Fruit fly (Drosophila melanogaster) whole organism, prepupa: ENCODE results near the gene p.

Source experiments
- Blimp-1 ChIP-seq: fragments of 200-800 bp; sonication (Bioruptor generic); optimal IDR thresholded peaks from 3 replicates; lab custom pipeline; 2017; ENCODE audit warnings: missing biosample characterization, missing genetic modification characterization, mild to moderate bottlenecking, moderate library complexity, missing genetic modification reagents
- CG10631 ChIP-seq: fragments of 200-800 bp; sonication (Bioruptor generic); optimal IDR thresholded peaks from 2 replicates; lab custom pipeline; 2016; ENCODE audit warnings: missing biosample characterization, missing genetic modification characterization
- CG10669 ChIP-seq: fragments of 200-800 bp; sonication (Bioruptor generic); optimal IDR thresholded peaks from 3 replicates; lab custom pipeline; 2018; ENCODE audit warnings: missing biosample characterization, mild to moderate bottlenecking, missing genetic modification characterization, moderate library complexity
- CG15336 ChIP-seq: fragments of 200-800 bp; sonication (Bioruptor generic); IDR thresholded peaks from 2 replicates; pipeline ENCODE4 v1.3.6; 2022; ENCODE audit warnings: missing biosample characterization, missing genetic modification characterization
- CG1621 ChIP-seq: fragments of 200-800 bp; sonication (Bioruptor generic); optimal IDR thresholded peaks from 3 replicates; lab custom pipeline; 2018; ENCODE audit warnings: missing biosample characterization, mild to moderate bottlenecking, missing genetic modification characterization
- CG3032 ChIP-seq: fragments of 200-800 bp; optimal IDR thresholded peaks from 2 replicates; lab custom pipeline; 2019; ENCODE audit warnings: missing biosample characterization, mild to moderate bottlenecking, missing genetic modification characterization, moderate library complexity
- CG31627 ChIP-seq: fragments of 200-800 bp; sonication (Bioruptor generic); optimal IDR thresholded peaks from 3 replicates; lab custom pipeline; 2016; ENCODE audit warnings: missing biosample characterization, missing genetic modification characterization
- CG32006 ChIP-seq: fragments of 200-800 bp; sonication (Bioruptor generic); optimal IDR thresholded peaks from 3 replicates; lab custom pipeline; 2017; ENCODE audit warnings: missing biosample characterization, mild to moderate bottlenecking, missing genetic modification characterization
- CG34406 ChIP-seq: fragments of 200-800 bp; sonication (Bioruptor generic); optimal IDR thresholded peaks from 3 replicates; lab custom pipeline; 2016; ENCODE audit warnings: missing biosample characterization, missing genetic modification characterization
- CG4318 ChIP-seq: fragments of 200-800 bp; sonication (Bioruptor generic); optimal IDR thresholded peaks from 3 replicates; lab custom pipeline; 2017; ENCODE audit warnings: missing biosample characterization, mild to moderate bottlenecking, missing genetic modification characterization
- CG6163 ChIP-seq: fragments of 200-800 bp; sonication (Bioruptor generic); IDR thresholded peaks from 3 replicates; pipeline ENCODE4 v1.3.6; 2022; ENCODE audit warnings: missing biosample characterization, missing genetic modification characterization
- CG6276 ChIP-seq: fragments of 200-800 bp; sonication (Bioruptor generic); optimal IDR thresholded peaks from 2 replicates; lab custom pipeline; 2017; ENCODE audit warnings: missing biosample characterization, mild to moderate bottlenecking, missing genetic modification characterization
- CG6792 ChIP-seq: fragments of 200-800 bp; sonication (Bioruptor generic); optimal IDR thresholded peaks from 3 replicates; lab custom pipeline; 2016; ENCODE audit warnings: missing biosample characterization, missing genetic modification characterization
- CG6808 ChIP-seq: fragments of 200-800 bp; sonication (Bioruptor generic); optimal IDR thresholded peaks from 3 replicates; lab custom pipeline; 2017; ENCODE audit warnings: missing biosample characterization, missing genetic modification characterization, mild to moderate bottlenecking, moderate library complexity, missing genetic modification reagents
- CG6854 ChIP-seq: fragments of 200-800 bp; sonication (Bioruptor generic); optimal IDR thresholded peaks from 2 replicates; lab custom pipeline; 2017; ENCODE audit warnings: missing biosample characterization, mild to moderate bottlenecking, missing genetic modification characterization
- CG7368 ChIP-seq: fragments of 200-800 bp; sonication (Bioruptor generic); optimal IDR thresholded peaks from 3 replicates; lab custom pipeline; 2016; ENCODE audit warnings: missing biosample characterization, missing genetic modification characterization
- CG8119 ChIP-seq: fragments of 200-800 bp; sonication (Bioruptor generic); IDR thresholded peaks from 3 replicates; pipeline ENCODE4 v1.3.6; 2022; ENCODE audit warnings: missing biosample characterization, missing genetic modification characterization
- CG8319 ChIP-seq: fragments of 200-800 bp; sonication (Bioruptor generic); optimal IDR thresholded peaks from 3 replicates; lab custom pipeline; 2016; ENCODE audit warnings: missing biosample characterization, missing genetic modification characterization
- CG8632 ChIP-seq: fragments of 200-800 bp; sonication (Bioruptor generic); optimal IDR thresholded peaks from 3 replicates; lab custom pipeline; 2016; ENCODE audit warnings: missing biosample characterization, missing genetic modification characterization
- Eip75B ChIP-seq: fragments of 200-800 bp; sonication (Bioruptor generic); optimal IDR thresholded peaks from 3 replicates; lab custom pipeline; 2016; ENCODE audit warnings: missing biosample characterization, missing genetic modification characterization
- Eip78C ChIP-seq: fragments of 200-800 bp; sonication (Bioruptor generic); peaks from one replicate; lab custom pipeline; 2016; ENCODE audit warnings: missing biosample characterization, missing genetic modification characterization
- Lpt ChIP-seq: fragments of 200-800 bp; sonication (Bioruptor generic); optimal IDR thresholded peaks from 3 replicates; lab custom pipeline; 2016; ENCODE audit warnings: missing biosample characterization, missing genetic modification characterization
- OdsH ChIP-seq: fragments of 200-800 bp; sonication (Bioruptor generic); optimal IDR thresholded peaks from 3 replicates; lab custom pipeline; 2016; ENCODE audit warnings: missing biosample characterization, missing genetic modification characterization
- Sox102F ChIP-seq: fragments of 200-800 bp; sonication (Bioruptor generic); optimal IDR thresholded peaks from 2 replicates; lab custom pipeline; 2016; ENCODE audit warnings: missing biosample characterization, mild to moderate bottlenecking, missing genetic modification characterization
- Sox14 ChIP-seq: fragments of 200-800 bp; sonication (Bioruptor generic); optimal IDR thresholded peaks from 3 replicates; lab custom pipeline; 2016; ENCODE audit warnings: missing biosample characterization, missing genetic modification characterization
- acj6 ChIP-seq: fragments of 200-800 bp; sonication (Bioruptor generic); optimal IDR thresholded peaks from 3 replicates; lab custom pipeline; 2016; ENCODE audit warnings: missing biosample characterization, missing genetic modification characterization
- cyc ChIP-seq: fragments of 200-800 bp; sonication (Bioruptor generic); optimal IDR thresholded peaks from 3 replicates; lab custom pipeline; 2016; ENCODE audit warnings: missing biosample characterization, missing genetic modification characterization
- eg ChIP-seq: fragments of 200-800 bp; sonication (Bioruptor generic); IDR thresholded peaks from 3 replicates; pipeline ENCODE4 v1.3.6; 2022; ENCODE audit warnings: missing biosample characterization, missing genetic modification characterization
- esn ChIP-seq: fragments of 200-800 bp; sonication (Bioruptor generic); optimal IDR thresholded peaks from 2 replicates; lab custom pipeline; 2016; ENCODE audit warnings: missing biosample characterization, mild to moderate bottlenecking, missing genetic modification characterization, moderate library complexity
- fkh ChIP-seq: fragments of 200-800 bp; sonication (Bioruptor generic); optimal IDR thresholded peaks from 3 replicates; lab custom pipeline; 2017; ENCODE audit warnings: missing biosample characterization, mild to moderate bottlenecking, missing genetic modification characterization, moderate library complexity
- net ChIP-seq: fragments of 200-800 bp; sonication (Bioruptor generic); optimal IDR thresholded peaks from 3 replicates; lab custom pipeline; 2016; ENCODE audit warnings: missing biosample characterization, missing genetic modification characterization
- pdm3 ChIP-seq: fragments of 200-800 bp; sonication (Bioruptor generic); optimal IDR thresholded peaks from 3 replicates; lab custom pipeline; 2016; ENCODE audit warnings: missing biosample characterization, missing genetic modification characterization
- salr ChIP-seq, 2 experiments: fragments of 200-800 bp; sonication (Bioruptor generic); optimal IDR thresholded peaks; 3 replicates each; lab custom pipeline; 2016 to 2018; ENCODE audit warnings: missing biosample characterization in 2 of 2, missing genetic modification characterization in 2 of 2, mild to moderate bottlenecking in 1 of 2
- ss ChIP-seq, 2 experiments: fragments of 200-800 bp; sonication (Bioruptor generic); optimal IDR thresholded peaks; 2 replicates in 1 of 2; 3 replicates in 1 of 2; lab custom pipeline; 2017 to 2018; ENCODE audit warnings: mild to moderate bottlenecking in 2 of 2, missing biosample characterization in 2 of 2, missing genetic modification characterization in 2 of 2, moderate library complexity in 1 of 2
- svp ChIP-seq: fragments of 200-800 bp; sonication (Bioruptor generic); peaks from one replicate; lab custom pipeline; 2016; ENCODE audit warnings: missing biosample characterization, missing genetic modification characterization
- vri ChIP-seq: fragments of 200-800 bp; sonication (Bioruptor generic); optimal IDR thresholded peaks from 3 replicates; lab custom pipeline; 2016; ENCODE audit warnings: missing biosample characterization, mild to moderate bottlenecking, missing genetic modification characterization

The p gene

DNA sequence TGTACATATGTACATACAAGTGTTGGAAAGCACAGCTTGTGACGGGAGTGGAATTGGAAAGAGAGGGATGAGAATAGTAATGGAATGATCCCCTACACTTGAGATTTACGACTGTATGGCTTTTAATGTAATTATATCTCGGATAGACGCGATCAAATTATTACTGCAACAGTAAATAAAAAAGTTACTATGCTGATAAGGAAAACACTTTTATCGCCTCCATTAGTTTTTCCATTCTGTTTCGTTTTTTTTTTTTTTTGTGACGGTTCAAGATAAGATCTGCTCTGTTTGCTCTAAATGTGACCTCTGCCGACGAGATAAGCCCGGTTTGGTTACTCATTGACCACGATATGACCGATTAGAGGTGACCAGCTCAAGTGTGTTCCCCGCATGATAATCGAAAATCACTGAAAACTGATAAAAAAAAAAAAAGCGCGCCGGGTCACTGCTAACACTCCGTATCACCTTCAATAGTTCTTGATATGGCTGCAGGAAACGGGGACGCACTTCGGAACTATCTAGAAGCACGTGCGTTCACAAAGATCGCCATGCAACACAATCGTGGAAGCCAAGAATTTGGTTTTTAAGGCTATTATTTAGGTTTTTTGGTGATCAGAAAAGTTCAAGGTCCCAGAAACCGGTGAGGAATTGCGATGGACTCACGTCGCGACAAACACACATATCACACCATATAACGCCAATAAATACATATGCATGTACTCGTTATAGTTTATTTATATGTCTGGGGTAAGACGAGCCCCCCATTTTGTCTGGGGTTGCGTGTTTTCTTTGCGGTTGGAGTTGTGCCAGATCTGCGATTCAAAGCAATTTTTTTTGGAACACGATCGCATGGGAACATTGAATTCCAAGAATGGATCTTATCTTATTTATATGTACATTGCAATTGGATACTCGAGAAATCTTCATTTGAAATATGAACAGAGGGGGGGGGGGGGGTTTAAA is at the start of gene p (continued):
- peak; percentile 87 for TF ChIP-seq Eip78C
- peak; percentile 61 for TF ChIP-seq pdm3 (GFP tag; lab: Kevin White, UChicago)
- TF ChIP-seq CG15336: 0 out of 2 replicates have a peak, but pooled peaks have one; percentile 32
- peak; percentile 28 for TF ChIP-seq CG6808
- TF ChIP-seq CG34406: peak; percentile 37
- peak; percentile 51 for TF ChIP-seq CG32006 (GFP tag; lab: Kevin White, UChicago)
- TF ChIP-seq cyc (GFP tag; lab: Kevin White, UChicago): peak; percentile 60
- peak; percentile 69 for TF ChIP-seq OdsH (GFP tag; lab: Kevin White, UChicago)
- peak; percentile 32 for TF ChIP-seq CG10631 (GFP tag; lab: Kevin White, UChicago)
- TF ChIP-seq net (GFP tag; lab: Kevin White, UChicago): peak; percentile 54

DNA sequence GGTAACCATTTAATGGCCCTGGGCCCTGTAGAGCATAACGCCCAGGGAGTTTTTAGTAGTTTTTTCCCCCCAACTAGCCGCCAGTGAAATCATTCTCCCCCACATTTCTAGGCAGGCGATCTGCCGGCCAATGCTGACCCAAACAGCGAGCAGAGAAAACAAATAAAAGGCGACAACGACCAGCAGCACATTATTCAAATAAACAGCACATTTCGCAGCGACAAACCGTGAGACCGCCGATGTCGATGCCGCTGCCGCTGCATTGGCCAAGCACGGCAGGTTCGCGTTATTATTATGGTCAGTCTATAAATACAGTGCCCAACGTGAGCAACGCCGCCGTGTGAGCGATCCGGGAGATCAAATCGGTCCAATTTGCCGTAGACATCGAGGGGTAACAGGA is 48.4 kb upstream of the p start, which contains the start of gene CG11760:
CG11760 (plus strand) TSS at position 301 of the 400 bp plus-strand sequence.
- TF ChIP-seq CG6792 (GFP tag; lab: Kevin White, UChicago) (no peak), CG8632 (GFP tag; lab: Kevin White, UChicago) (no peak)

DNA sequence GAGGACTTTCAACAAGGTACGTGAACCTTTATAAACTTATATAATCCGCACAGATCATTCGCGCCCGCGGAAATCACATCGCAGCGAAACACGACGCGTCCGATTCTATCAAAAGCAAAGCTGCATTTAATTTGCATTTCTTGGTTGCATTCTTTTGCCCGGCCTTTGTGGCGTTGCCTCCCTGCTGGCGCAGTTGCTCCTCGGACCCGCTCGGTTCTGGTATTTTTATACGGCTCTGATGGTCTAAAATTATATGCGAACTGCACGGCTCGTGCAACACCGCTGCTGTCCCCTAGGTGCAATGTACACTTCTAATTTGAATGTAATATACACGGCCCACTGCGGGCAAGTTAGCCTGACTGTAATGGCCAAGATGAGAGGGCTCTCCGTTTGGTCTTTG is 47.9 kb upstream of the p start, which contains the start of gene Cks85A:
Cks85A (minus strand) TSS at position 101 of the 400 bp plus-strand sequence.
- TF ChIP-seq CG31627 (GFP tag; lab: Kevin White, UChicago): no peak
- 0 out of 3 replicates have a peak, but pooled peaks have one; percentile 22 for TF ChIP-seq CG6163

DNA sequence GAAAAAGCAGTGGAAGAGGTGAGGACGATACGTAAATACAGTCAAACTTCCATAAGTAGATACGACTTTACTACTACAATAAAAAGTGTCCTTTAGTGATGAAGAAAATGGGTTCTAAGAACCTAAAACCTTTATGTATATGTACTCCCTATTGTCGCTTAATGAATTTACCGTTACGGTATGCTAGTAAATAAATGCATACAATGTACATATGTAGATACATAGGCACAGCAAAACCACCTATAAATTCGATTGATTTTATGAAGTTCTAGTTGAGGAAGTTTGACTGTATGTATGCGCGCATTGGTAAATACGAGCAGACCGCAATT is 46.0 kb upstream of the p start:
- TF ChIP-seq Eip78C (peak; percentile 43), CG6792 (GFP tag; lab: Kevin White, UChicago) (no peak), Lpt (GFP tag; lab: Kevin White, UChicago) (no peak), CG6854 (GFP tag; lab: Kevin White, UChicago) (no peak), eg (GFP tag; lab: Robert Waterston, UW) (peak; percentile 54; the same call in 1 of the 3 replicates), CG31627 (GFP tag; lab: Kevin White, UChicago) (peak; percentile 50), CG6163 (0 out of 3 replicates have a peak, but pooled peaks have one; percentile 11), CG8119 (peak; percentile 44; the same call in 1 of the 3 replicates), acj6 (GFP tag; lab: Kevin White, UChicago) (peak; percentile 10), ss (GFP tag; optimal IDR thresholded peaks at IDR 0.05; lab: Kevin White, UChicago) (no peak), Sox102F (GFP tag; lab: Kevin White, UChicago) (no peak), Blimp-1 (no peak), CG10669 (no peak), CG3032 (tag; lab: Kevin White, UChicago) (no peak), esn (GFP tag; lab: Kevin White, UChicago) (peak; percentile 49), svp (no peak), salr (GFP tag; optimal IDR thresholded peaks at IDR 0.05; lab: Kevin White, UChicago) (no peak), CG15336 (peak; percentile 48; the same call in 1 of the 2 replicates), CG8319 (GFP tag; lab: Kevin White, UChicago) (no peak), CG34406 (peak; percentile 15), Sox14 (no peak)

DNA sequence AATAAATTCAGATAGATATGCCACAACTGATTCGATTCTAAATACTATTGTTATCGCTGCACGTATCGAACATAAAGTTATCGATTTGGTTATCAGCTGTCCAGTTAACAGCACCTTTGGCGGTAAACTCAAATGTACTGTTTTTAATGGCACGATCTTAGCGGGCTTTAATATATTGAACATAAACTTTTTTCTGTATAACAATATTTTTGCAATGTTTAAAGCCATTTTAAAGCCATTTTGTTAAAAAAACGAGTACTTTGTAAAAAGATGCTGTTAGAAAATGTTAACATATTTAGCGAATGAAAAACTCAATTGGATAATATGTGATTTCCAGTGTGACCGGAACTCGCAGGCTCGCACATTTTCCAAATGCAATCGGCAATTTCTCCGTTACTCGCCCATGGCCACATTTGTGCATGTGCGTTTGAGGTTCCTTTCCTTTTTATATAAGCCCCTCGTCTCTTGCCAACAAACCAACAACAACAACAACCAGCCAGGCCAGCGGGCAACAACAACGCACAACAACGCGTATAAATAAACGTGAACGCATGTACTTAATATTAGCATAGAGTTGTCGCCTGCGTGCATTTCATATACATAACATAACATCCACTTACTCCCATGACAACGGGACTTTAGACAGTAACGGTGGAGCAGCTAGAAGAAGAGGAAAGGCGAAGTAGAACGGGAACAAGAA is 45.5 kb upstream of the p start, which contains the start of gene TMEM216:
TMEM216 (plus strand) TSS at position 393 of the 700 bp plus-strand sequence.
- TF ChIP-seq vri (GFP tag; lab: Kevin White, UChicago): peak; percentile 65
- peak; percentile 7 for TF ChIP-seq net (GFP tag; lab: Kevin White, UChicago)
- TF ChIP-seq CG6854 (GFP tag; lab: Kevin White, UChicago): peak; percentile 27
- peak; percentile 37 for TF ChIP-seq CG6808
- peak; percentile 20 for TF ChIP-seq Sox14
- TF ChIP-seq Eip75B (GFP tag; lab: Kevin White, UChicago): peak; percentile 23
- no peak for TF ChIP-seq CG7368
- TF ChIP-seq Eip78C: peak; percentile 69
- no peak for TF ChIP-seq CG1621 (tag; lab: Kevin White, UChicago)
- peak; percentile 9 for TF ChIP-seq fkh (GFP tag; lab: Kevin White, UChicago)
- TF ChIP-seq CG6276 (GFP tag; lab: Kevin White, UChicago): peak; percentile 66
- no peak for TF ChIP-seq CG4318 (GFP tag; lab: Kevin White, UChicago)
- TF ChIP-seq ss (GFP tag; optimal IDR thresholded peaks at IDR 0.05; lab: Kevin White, UChicago): peak in 1 of 2 experiments; percentile 61
